Worm (Caenorhabditis elegans): ENCODE results near the gene C25D7.16.
A peak's percentile ranks its signal among the peaks of the same experiment; 100 is the strongest.

C25D7.16 gene

ce11 chrV:15092666-15093065 is 36.7 kb downstream of the C25D7.16 start, which contains the start of gene txt-12 (continued):
- TF ChIP-seq Y75B8A.6 (GFP tag; IDR thresholded peaks at IDR 0.05): no peak
- TF ChIP-seq hlh-11 (tag; optimal IDR thresholded peaks at IDR 0.05): no peak

ce11 chrV:15094749-15095148 is 38.8 kb downstream of the C25D7.16 start, which contains the start of gene srx-78:
TSS of gene srx-78 (plus strand) at chrV:15095049.
- TF ChIP-seq dmd-6 (GFP tag; IDR thresholded peaks at IDR 0.05): no peak

ce11 chrV:15099447-15099846 is 43.5 kb downstream of the C25D7.16 start, which contains the start of gene C01G10.1:
TSS of gene C01G10.1 (plus strand) at chrV:15099747.
- TF ChIP-seq hlh-30 (tag; optimal IDR thresholded peaks at IDR 0.05; ENCODE audit: insufficient read depth) (no peak), lin-15B (tag; optimal IDR thresholded peaks at IDR 0.05) (no peak), unc-39 (tag; optimal IDR thresholded peaks at IDR 0.05) (no peak), ceh-32 (tag; optimal IDR thresholded peaks at IDR 0.05; ENCODE audit: poor library complexity) (no peak), dve-1 (tag; optimal IDR thresholded peaks at IDR 0.05; ENCODE audit: insufficient read depth) (no peak), zip-11 (GFP tag; IDR thresholded peaks at IDR 0.05) (no peak), ZK546.5 (tag; optimal IDR thresholded peaks at IDR 0.05) (no peak), fkh-10 (GFP tag; optimal IDR thresholded peaks at IDR 0.05) (no peak), mes-2 (tag; optimal IDR thresholded peaks at IDR 0.05; ENCODE audit: poor library complexity, severe bottlenecking) (no peak), T26A8.4 (GFP tag; IDR thresholded peaks at IDR 0.05) (no peak), zfp-3 (GFP tag; conservative IDR thresholded peaks at IDR 0.05) (no peak), lin-1 (GFP tag; IDR thresholded peaks at IDR 0.05) (no peak), lin-39 (tag; optimal IDR thresholded peaks at IDR 0.05) (no peak), nhr-77 (tag; optimal IDR thresholded peaks at IDR 0.05) (no peak), egl-27 (tag; optimal IDR thresholded peaks at IDR 0.05) (no peak), D1046.2 (GFP tag; IDR thresholded peaks at IDR 0.05) (no peak), mep-1 (tag; optimal IDR thresholded peaks at IDR 0.05) (no peak), zag-1 (tag; optimal IDR thresholded peaks at IDR 0.05) (no peak), nhr-10 (tag; optimal IDR thresholded peaks at IDR 0.05) (no peak)

ce11 chrV:15105893-15106598 is 50.1 kb downstream of the C25D7.16 start, which contains the start of gene C01G10.14:
TSS of gene C01G10.14 (minus strand) at chrV:15105943.
- TF ChIP-seq egl-43 (GFP tag; IDR thresholded peaks at IDR 0.05) (0 out of 2 replicates have a peak, but pooled peaks have one; percentile 14), ceh-44 (GFP tag; IDR thresholded peaks at IDR 0.05) (0 out of 2 replicates have a peak, but pooled peaks have one; percentile 37), dmd-8 (GFP tag; IDR thresholded peaks at IDR 0.05) (0 out of 2 replicates have a peak, but pooled peaks have one; percentile 58), lim-7 (GFP tag; IDR thresholded peaks at IDR 0.05) (peak; percentile 67), hmg-1.1 (GFP tag; IDR thresholded peaks at IDR 0.05) (peak; percentile 21; the same call in 1 of the 2 replicates)
